Fruit fly (Drosophila melanogaster): ENCODE data around the gene CG14963.

The CG14963 gene

DNA sequence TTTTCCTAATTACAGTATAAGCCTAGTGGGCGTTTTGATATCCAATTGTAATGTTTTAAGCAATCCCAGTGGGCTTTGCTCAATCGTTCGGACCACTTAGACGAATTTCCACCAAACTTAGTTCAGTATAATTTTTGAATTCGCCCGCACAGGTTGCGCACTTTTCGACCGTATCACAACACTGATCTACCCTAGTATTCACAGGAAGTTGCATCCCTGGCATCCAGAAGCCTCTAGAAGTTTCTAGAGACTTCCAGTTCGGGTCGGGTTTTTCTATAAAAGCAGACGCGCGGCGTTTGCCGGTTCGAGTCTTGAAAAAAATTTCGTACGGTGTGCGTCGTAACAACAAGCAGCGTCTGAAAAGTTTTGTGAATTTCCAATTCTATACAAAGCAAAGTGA lies 20.6 kb upstream of the CG14963 start, which contains the start of gene Hsp83 (continued):
- TF ChIP-seq CG9817 (tag; optimal IDR thresholded peaks at IDR 0.05): peak; percentile 88
- TF ChIP-seq Sry-δ (GFP tag; optimal IDR thresholded peaks at IDR 0.05): no peak
- peak; percentile 97 for TF ChIP-seq Vsx1 (GFP tag; optimal IDR thresholded peaks at IDR 0.05)
- peak; percentile 84 for TF ChIP-seq slbo (GFP tag; IDR thresholded peaks at IDR 0.05)
- peak; percentile 95 for TF ChIP-seq NK7.1 (GFP tag; optimal IDR thresholded peaks at IDR 0.05)
- TF ChIP-seq ab (GFP tag; optimal IDR thresholded peaks at IDR 0.05): peak; percentile 3
- TF ChIP-seq CG13775 (GFP tag; optimal IDR thresholded peaks at IDR 0.05): peak; percentile 95
- peak; percentile 94 for TF ChIP-seq nerfin-1 (tag; optimal IDR thresholded peaks at IDR 0.05)
- TF ChIP-seq CG17359 (tag; optimal IDR thresholded peaks at IDR 0.05): peak; percentile 95
- peak; percentile 81 for TF ChIP-seq CG8924 (tag; optimal IDR thresholded peaks at IDR 0.05)
- TF ChIP-seq CG31365 (tag; optimal IDR thresholded peaks at IDR 0.05): peak; percentile 95
- peak; percentile 99 for TF ChIP-seq CG17912 (GFP tag; optimal IDR thresholded peaks at IDR 0.05)
- TF ChIP-seq Sox100B (GFP tag; optimal IDR thresholded peaks at IDR 0.05): peak; percentile 94
- TF ChIP-seq fd102C (GFP tag; optimal IDR thresholded peaks at IDR 0.05): peak; percentile 86
- TF ChIP-seq hbn (GFP tag; IDR thresholded peaks at IDR 0.05; ENCODE audit: partially characterized antibody): no peak
- TF ChIP-seq lola (GFP tag; optimal IDR thresholded peaks at IDR 0.05): peak in 1 of 3 experiments; percentile 59
- TF ChIP-seq odd (GFP tag; optimal IDR thresholded peaks at IDR 0.05): peak; percentile 99
- TF ChIP-seq ato (GFP tag; IDR thresholded peaks at IDR 0.05; ENCODE audit: partially characterized antibody): no peak
- TF ChIP-seq dysf (GFP tag; IDR thresholded peaks at IDR 0.05): peak; percentile 89
- peak; percentile 97 for TF ChIP-seq CG12219 (GFP tag; optimal IDR thresholded peaks at IDR 0.05)
- peak; percentile 92 for TF ChIP-seq CG5180 (GFP tag; optimal IDR thresholded peaks at IDR 0.05)
- peak; percentile 80 for TF ChIP-seq CG43689 (GFP tag; IDR thresholded peaks at IDR 0.05)
- TF ChIP-seq gem (tag; optimal IDR thresholded peaks at IDR 0.05): peak; percentile 77
- TF ChIP-seq schlank (tag; optimal IDR thresholded peaks at IDR 0.05): peak; percentile 99
- TF ChIP-seq sens (GFP tag): peak; percentile 97
- peak; percentile 95 for TF ChIP-seq Mad (GFP tag; optimal IDR thresholded peaks at IDR 0.05)
- peak; percentile 91 for TF ChIP-seq Atf3 (GFP tag; optimal IDR thresholded peaks at IDR 0.05)
- peak; percentile 73 for TF ChIP-seq Sry-β (GFP tag; optimal IDR thresholded peaks at IDR 0.05)
- TF ChIP-seq cas (GFP tag; IDR thresholded peaks at IDR 0.05): peak; percentile 81; the same call in 1 of the 2 replicates
- peak; percentile 6 for TF ChIP-seq pita (GFP tag; optimal IDR thresholded peaks at IDR 0.05)
- TF ChIP-seq Hey (tag; optimal IDR thresholded peaks at IDR 0.05): peak; percentile 96
- peak; percentile 86 for TF ChIP-seq Dek (tag; optimal IDR thresholded peaks at IDR 0.05)
- TF ChIP-seq CG16815 (GFP tag; optimal IDR thresholded peaks at IDR 0.05): peak; percentile 79
- TF ChIP-seq Hand (GFP tag; optimal IDR thresholded peaks at IDR 0.05): peak; percentile 99
- TF ChIP-seq CG1832 (GFP tag; optimal IDR thresholded peaks at IDR 0.05): no peak
- peak; percentile 68; the same call in 1 of the 2 replicates for TF ChIP-seq Ada2b (GFP tag; IDR thresholded peaks at IDR 0.05)
- peak; percentile 82 for TF ChIP-seq CG30403 (GFP tag; optimal IDR thresholded peaks at IDR 0.05)
- peak; percentile 99 for TF ChIP-seq nau (GFP tag; optimal IDR thresholded peaks at IDR 0.05)
- TF ChIP-seq CG2199 (GFP tag; IDR thresholded peaks at IDR 0.05): peak; percentile 75; the same call in 1 of the 3 replicates
- TF ChIP-seq CG11247 (GFP tag; IDR thresholded peaks at IDR 0.05): peak; percentile 95
- peak; percentile 79 for TF ChIP-seq nmo (GFP tag; optimal IDR thresholded peaks at IDR 0.05)
- peak; percentile 23 for TF ChIP-seq gfzf (GFP tag; optimal IDR thresholded peaks at IDR 0.05)
- TF ChIP-seq repo (GFP tag; optimal IDR thresholded peaks at IDR 0.05): peak; percentile 94
- peak; percentile 88 for TF ChIP-seq CG3847 (GFP tag; IDR thresholded peaks at IDR 0.05)
- peak; percentile 88 for TF ChIP-seq CG10147 (GFP tag; optimal IDR thresholded peaks at IDR 0.05)
- peak; percentile 87 for TF ChIP-seq Max (GFP tag; optimal IDR thresholded peaks at IDR 0.05)
- peak in 1 of 3 experiments; percentile 84 for TF ChIP-seq Stat92E (GFP tag; optimal IDR thresholded peaks at IDR 0.05)
- no peak for TF ChIP-seq br (optimal IDR thresholded peaks at IDR 0.05)
- peak; percentile 95 for TF ChIP-seq CG15269 (tag; optimal IDR thresholded peaks at IDR 0.05)
